Worm (Caenorhabditis elegans): Measurements from ENCODE around the gene F20D6.2.

F20D6.2 gene

ce11 chrV:8228712-8229119 lies 42.9 kb downstream of the F20D6.2 start:
- peak; percentile 25; the same call in 1 of the 2 replicates for TF ChIP-seq lin-29 (GFP tag; IDR thresholded peaks at IDR 0.05)
- no peak for TF ChIP-seq unc-39 (tag; optimal IDR thresholded peaks at IDR 0.05)
- no peak for TF ChIP-seq F26F4.8 (GFP tag; conservative IDR thresholded peaks at IDR 0.05)
- peak; percentile 49; the same call in 1 of the 2 replicates for TF ChIP-seq lin-1 (GFP tag; IDR thresholded peaks at IDR 0.05)
- TF ChIP-seq spr-1 (tag; optimal IDR thresholded peaks at IDR 0.05): peak; percentile 85
- peak; percentile 83 for TF ChIP-seq hlh-11 (tag; optimal IDR thresholded peaks at IDR 0.05)
- peak; percentile 44 for TF ChIP-seq zfp-2 (tag; optimal IDR thresholded peaks at IDR 0.05)
- TF ChIP-seq mxl-2 (GFP tag; conservative IDR thresholded peaks at IDR 0.05): no peak
- TF ChIP-seq aha-1 (tag): no peak
- TF ChIP-seq nhr-42 (GFP tag; IDR thresholded peaks at IDR 0.05): peak; percentile 47
- peak; percentile 48 to 51 for TF ChIP-seq mdl-1 (tag; optimal IDR thresholded peaks at IDR 0.05)
- TF ChIP-seq nhr-25 (tag; optimal IDR thresholded peaks at IDR 0.05; ENCODE audit: borderline replicate concordance, insufficient read depth): peak; percentile 56
- peak; percentile 83 for TF ChIP-seq rbr-2 (tag; optimal IDR thresholded peaks at IDR 0.05)
- no peak for TF ChIP-seq egl-27 (tag; optimal IDR thresholded peaks at IDR 0.05)
- peak; percentile 93 for TF ChIP-seq ceh-44 (GFP tag; IDR thresholded peaks at IDR 0.05)
- peak; percentile 66 for TF ChIP-seq F37D6.2 (tag; optimal IDR thresholded peaks at IDR 0.05)
- peak; percentile 65 for TF ChIP-seq nhr-6 (tag; optimal IDR thresholded peaks at IDR 0.05)
- no peak for TF ChIP-seq fkh-10 (GFP tag; optimal IDR thresholded peaks at IDR 0.05)
- peak; percentile 82 for TF ChIP-seq T20F7.1 (GFP tag; optimal IDR thresholded peaks at IDR 0.05)
- peak; percentile 80 for TF ChIP-seq hlh-30 (tag; optimal IDR thresholded peaks at IDR 0.05; ENCODE audit: insufficient read depth)
- TF ChIP-seq gei-8 (GFP tag; optimal IDR thresholded peaks at IDR 0.05): no peak
- TF ChIP-seq lin-38 (GFP tag; IDR thresholded peaks at IDR 0.05): no peak; the same call in 1 of the 2 replicates
- peak; percentile 70; the same call in 1 of the 2 replicates for TF ChIP-seq arid-1 (GFP tag; conservative IDR thresholded peaks at IDR 0.05)
- peak; percentile 94 for TF ChIP-seq ama-1 (optimal IDR thresholded peaks at IDR 0.05)
- TF ChIP-seq nhr-11 (tag; optimal IDR thresholded peaks at IDR 0.05): peak; percentile 49
- TF ChIP-seq egl-43 (GFP tag; IDR thresholded peaks at IDR 0.05): no peak
- no peak for TF ChIP-seq ZK337.2 (GFP tag; IDR thresholded peaks at IDR 0.05)
- TF ChIP-seq cey-2 (tag; optimal IDR thresholded peaks at IDR 0.05; ENCODE audit: borderline replicate concordance, insufficient read depth): no peak
- TF ChIP-seq Y5F2A.4 (GFP tag; optimal IDR thresholded peaks at IDR 0.05): no peak
- no peak for TF ChIP-seq F44E2.7 (GFP tag; IDR thresholded peaks at IDR 0.05)
- TF ChIP-seq tag-97 (GFP tag; IDR thresholded peaks at IDR 0.05): no peak
- 0 out of 2 replicates have a peak, but pooled peaks have one; percentile 8 for TF ChIP-seq nhr-41 (GFP tag; IDR thresholded peaks at IDR 0.05)
- no peak for TF ChIP-seq zfp-3 (GFP tag; conservative IDR thresholded peaks at IDR 0.05)
- TF ChIP-seq lir-3 (tag; optimal IDR thresholded peaks at IDR 0.05): peak; percentile 22
- no peak for TF ChIP-seq madf-5 (GFP tag; IDR thresholded peaks at IDR 0.05)
- TF ChIP-seq nhr-48 (tag; optimal IDR thresholded peaks at IDR 0.05): peak; percentile 81
- TF ChIP-seq R02D3.7 (tag; optimal IDR thresholded peaks at IDR 0.05): no peak
- no peak for TF ChIP-seq aly-2 (tag; optimal IDR thresholded peaks at IDR 0.05)
- no peak for TF ChIP-seq ceh-20 (GFP tag; IDR thresholded peaks at IDR 0.05)
- peak; percentile 83 for TF ChIP-seq F10B5.3 (tag; optimal IDR thresholded peaks at IDR 0.05)
- no peak for TF ChIP-seq ceh-62 (tag; optimal IDR thresholded peaks at IDR 0.05)
- TF ChIP-seq nhr-77 (tag; optimal IDR thresholded peaks at IDR 0.05): peak; percentile 54
- TF ChIP-seq ZK546.5 (tag; optimal IDR thresholded peaks at IDR 0.05): no peak
- TF ChIP-seq ceh-32 (tag; optimal IDR thresholded peaks at IDR 0.05; ENCODE audit: poor library complexity): no peak
- peak; percentile 97 for TF ChIP-seq F49E8.2 (tag; optimal IDR thresholded peaks at IDR 0.05; ENCODE audit: borderline replicate concordance)
- TF ChIP-seq madf-9 (GFP tag; conservative IDR thresholded peaks at IDR 0.05): 0 out of 2 replicates have a peak, but pooled peaks have one; percentile 10
- TF ChIP-seq dmd-6 (GFP tag; IDR thresholded peaks at IDR 0.05): peak; percentile 74
- TF ChIP-seq vab-7 (GFP tag; IDR thresholded peaks at IDR 0.05): 0 out of 2 replicates have a peak, but pooled peaks have one; percentile 29
- peak; percentile 92 for TF ChIP-seq dve-1 (tag; optimal IDR thresholded peaks at IDR 0.05; ENCODE audit: insufficient read depth)
- TF ChIP-seq daf-12 (tag; optimal IDR thresholded peaks at IDR 0.05): no peak
- no peak for TF ChIP-seq nhr-237 (tag; optimal IDR thresholded peaks at IDR 0.05)
